Worm (Caenorhabditis elegans): ENCODE data around the gene nucb-1.

DNA sequence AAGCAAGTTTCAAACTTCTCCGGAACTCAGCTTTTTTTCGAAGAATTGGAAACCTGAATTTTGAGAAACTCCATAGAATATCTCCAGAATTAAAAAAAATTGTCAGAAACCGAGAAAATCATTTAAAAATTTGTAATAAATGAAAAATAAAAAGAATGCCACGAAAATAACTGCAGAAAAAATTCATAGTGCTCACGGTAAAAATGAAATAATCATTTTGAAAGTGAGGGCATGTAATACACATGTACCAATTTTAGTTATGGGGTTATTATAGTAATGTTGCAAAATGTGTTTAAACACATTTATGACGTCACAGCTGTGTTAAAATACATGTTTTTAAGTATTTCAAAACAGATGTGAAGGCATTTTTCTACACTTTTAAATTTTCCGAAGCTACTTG is 19.4 kb downstream of the nucb-1 start:
- TF ChIP-seq T23F11.4 (GFP tag; optimal IDR thresholded peaks at IDR 0.05) (no peak), lim-6 (tag; optimal IDR thresholded peaks at IDR 0.05) (no peak), unc-86 (tag; optimal IDR thresholded peaks at IDR 0.05) (no peak), F13H6.1 (tag; optimal IDR thresholded peaks at IDR 0.05) (no peak), nhr-11 (tag; optimal IDR thresholded peaks at IDR 0.05) (no peak), hlh-13 (GFP tag; optimal IDR thresholded peaks at IDR 0.05) (no peak), dve-1 (tag; optimal IDR thresholded peaks at IDR 0.05) (no peak), ets-4 (tag; optimal IDR thresholded peaks at IDR 0.05) (no peak), ceh-2 (tag; optimal IDR thresholded peaks at IDR 0.05) (no peak)

All from whole organism, late embryonic.